Fruit fly (Drosophila melanogaster) whole organism, embryonic: Measurements from ENCODE around the gene pxb.

Experiments
- ATbp ChIP-seq: fragments of 200-800 bp; sonication (Bioruptor generic); optimal IDR thresholded peaks from 2 replicates; lab custom pipeline; 2017; ENCODE audit warnings: missing biosample characterization, mild to moderate bottlenecking, missing genetic modification characterization, missing genetic modification reagents
- B-H2 ChIP-seq: fragments of 200-800 bp; sonication (Bioruptor generic); optimal IDR thresholded peaks from 2 replicates; lab custom pipeline; 2018; ENCODE audit warnings: missing biosample characterization, mild to moderate bottlenecking, missing genetic modification characterization
- CG10543 ChIP-seq: fragments of 200-800 bp; sonication (Bioruptor generic); optimal IDR thresholded peaks from 3 replicates; lab custom pipeline; 2017; ENCODE audit warnings: missing biosample characterization, mild to moderate bottlenecking, missing genetic modification characterization, moderate library complexity
- CG10979 ChIP-seq: fragments of 200-800 bp; sonication (Bioruptor generic); optimal IDR thresholded peaks from 2 replicates; lab custom pipeline; 2018; ENCODE audit warnings: missing biosample characterization, mild to moderate bottlenecking, missing genetic modification characterization, moderate library complexity
- CG12219 ChIP-seq: fragments of 200-800 bp; sonication (Bioruptor generic); optimal IDR thresholded peaks from 3 replicates; lab custom pipeline; 2018; ENCODE audit warnings: missing biosample characterization, mild to moderate bottlenecking, missing genetic modification characterization
- CG13775 ChIP-seq: fragments of 200-800 bp; sonication (Bioruptor generic); optimal IDR thresholded peaks from 3 replicates; lab custom pipeline; 2017; ENCODE audit warnings: missing biosample characterization, mild to moderate bottlenecking, missing genetic modification characterization
- CG14710 ChIP-seq: fragments of 200-800 bp; sonication (Bioruptor generic); optimal IDR thresholded peaks from 3 replicates; lab custom pipeline; 2019; ENCODE audit warnings: missing biosample characterization, mild to moderate bottlenecking, missing genetic modification characterization, moderate library complexity
- CG15479 ChIP-seq: fragments of 200-800 bp; sonication (Bioruptor generic); optimal IDR thresholded peaks from 3 replicates; lab custom pipeline; 2019; ENCODE audit warnings: missing biosample characterization, mild to moderate bottlenecking, missing genetic modification characterization, moderate library complexity
- CG15601 ChIP-seq: fragments of 200-800 bp; sonication (Bioruptor generic); optimal IDR thresholded peaks from 3 replicates; lab custom pipeline; 2019; ENCODE audit warnings: missing biosample characterization, mild to moderate bottlenecking, missing genetic modification characterization, moderate library complexity
- CG15696 ChIP-seq: fragments of 200-800 bp; sonication (Bioruptor generic); optimal IDR thresholded peaks from 2 replicates; lab custom pipeline; 2019; ENCODE audit warnings: missing biosample characterization, mild to moderate bottlenecking, missing genetic modification characterization, moderate library complexity
- CG30020 ChIP-seq: fragments of 200-800 bp; optimal IDR thresholded peaks from 2 replicates; lab custom pipeline; 2019; ENCODE audit warnings: missing biosample characterization, mild to moderate bottlenecking, missing genetic modification characterization, moderate library complexity
- CG3065 ChIP-seq: fragments of 200-800 bp; sonication (Bioruptor generic); optimal IDR thresholded peaks from 2 replicates; lab custom pipeline; 2016; ENCODE audit warnings: missing biosample characterization, missing genetic modification characterization
- CG33213 ChIP-seq: fragments of 200-800 bp; sonication (Bioruptor generic); optimal IDR thresholded peaks from 3 replicates; lab custom pipeline; 2016; ENCODE audit warnings: missing biosample characterization, missing genetic modification characterization
- CG34422 ChIP-seq: fragments of 200-800 bp; sonication (Bioruptor generic); IDR thresholded peaks from 3 replicates; pipeline ENCODE4 v1.3.6; 2022; ENCODE audit warnings: missing biosample characterization, missing genetic modification characterization
- CG6791 ChIP-seq: fragments of 200-800 bp; sonication (Bioruptor generic); IDR thresholded peaks from 3 replicates; pipeline ENCODE4 v1.3.6; 2022; ENCODE audit warnings: missing biosample characterization, missing genetic modification characterization; ENCODE audit not compliant: partially characterized antibody
- CG6854 ChIP-seq: fragments of 200-800 bp; sonication (Bioruptor generic); optimal IDR thresholded peaks from 3 replicates; lab custom pipeline; 2017; ENCODE audit warnings: missing biosample characterization, mild to moderate bottlenecking, missing genetic modification characterization
- CG7745 ChIP-seq: fragments of 200-800 bp; sonication (Bioruptor generic); optimal IDR thresholded peaks from 2 replicates; lab custom pipeline; 2018; ENCODE audit warnings: missing biosample characterization, mild to moderate bottlenecking, missing genetic modification characterization, moderate library complexity
- CG8290 ChIP-seq, 3 experiments: fragments of 200-800 bp; sonication (Bioruptor generic); optimal IDR thresholded peaks; 2 replicates each; lab custom pipeline; 2016 to 2019; ENCODE audit warnings: missing biosample characterization in 3 of 3, missing genetic modification characterization in 3 of 3, mild to moderate bottlenecking in 2 of 3, moderate library complexity in 1 of 3
- CG9609 ChIP-seq: fragments of 200-800 bp; sonication (Bioruptor generic); optimal IDR thresholded peaks from 3 replicates; lab custom pipeline; 2016; ENCODE audit warnings: missing biosample characterization, missing genetic modification characterization
- CG9876 ChIP-seq: fragments of 200-800 bp; sonication (Bioruptor generic); optimal IDR thresholded peaks from 2 replicates; lab custom pipeline; 2016; ENCODE audit warnings: missing biosample characterization, missing genetic modification characterization
- D19A ChIP-seq: fragments of 200-800 bp; optimal IDR thresholded peaks from 3 replicates; lab custom pipeline; 2019; ENCODE audit warnings: missing biosample characterization, mild to moderate bottlenecking, missing genetic modification characterization, moderate library complexity
- Dad ChIP-seq: fragments of 200-800 bp; sonication (Bioruptor generic); optimal IDR thresholded peaks from 3 replicates; lab custom pipeline; 2016; ENCODE audit warnings: missing biosample characterization, missing genetic modification characterization
- ERR ChIP-seq: fragments of 200-800 bp; sonication (Bioruptor generic); optimal IDR thresholded peaks from 2 replicates; lab custom pipeline; 2016; ENCODE audit warnings: missing biosample characterization, missing genetic modification characterization
- HLH54F ChIP-seq: fragments of 200-800 bp; sonication (Bioruptor generic); optimal IDR thresholded peaks from 3 replicates; lab custom pipeline; 2016; ENCODE audit warnings: missing biosample characterization, missing genetic modification characterization
- Kr ChIP-seq: fragments of 200-800 bp; sonication (Bioruptor generic); optimal IDR thresholded peaks from 2 replicates; lab custom pipeline; 2017; ENCODE audit warnings: missing biosample characterization, mild to moderate bottlenecking, missing genetic modification characterization
- Lpt ChIP-seq: fragments of >200 bp; optimal IDR thresholded peaks from 2 replicates; lab custom pipeline; 2018; ENCODE audit warnings: missing biosample characterization, missing genetic modification characterization
- MTF-1 ChIP-seq: fragments of 200-800 bp; sonication (Bioruptor generic); optimal IDR thresholded peaks from 2 replicates; lab custom pipeline; 2018; ENCODE audit warnings: missing biosample characterization, mild to moderate bottlenecking, missing genetic modification characterization, borderline replicate concordance
- NFAT ChIP-seq: fragments of 200-800 bp; sonication (Bioruptor generic); IDR thresholded peaks from 2 replicates; pipeline ENCODE4 v1.3.6; 2022; ENCODE audit warnings: missing biosample characterization, missing genetic modification characterization
- Oli ChIP-seq: fragments of 200-800 bp; sonication (Bioruptor generic); optimal IDR thresholded peaks from 2 replicates; lab custom pipeline; 2018; ENCODE audit warnings: missing biosample characterization, mild to moderate bottlenecking, missing genetic modification characterization, moderate library complexity
- PHDP ChIP-seq: fragments of 200-800 bp; sonication (Bioruptor generic); optimal IDR thresholded peaks from 3 replicates; lab custom pipeline; 2018; ENCODE audit warnings: missing biosample characterization, mild to moderate bottlenecking, missing genetic modification characterization, moderate library complexity
- YL-1 ChIP-seq: fragments of 200-800 bp; sonication (Bioruptor generic); optimal IDR thresholded peaks from 3 replicates; lab custom pipeline; 2017; ENCODE audit warnings: missing biosample characterization, mild to moderate bottlenecking, missing genetic modification characterization
- amos ChIP-seq: fragments of 200-800 bp; sonication (Bioruptor generic); IDR thresholded peaks from 2 replicates; pipeline ENCODE4 v1.3.6; 2022; ENCODE audit warnings: missing biosample characterization, missing genetic modification characterization; ENCODE audit not compliant: partially characterized antibody
- bsh ChIP-seq, 2 experiments: fragments of 200-800 bp; sonication (Bioruptor generic); optimal IDR thresholded peaks; 2 replicates each; lab custom pipeline; 2017 to 2018; ENCODE audit warnings: mild to moderate bottlenecking in 2 of 2, missing biosample characterization in 2 of 2, missing genetic modification characterization in 2 of 2, moderate library complexity in 1 of 2
- chif ChIP-seq, 2 experiments: fragments of 200-800 bp; sonication (Bioruptor generic); optimal IDR thresholded peaks; 3 replicates each; lab custom pipeline; 2016; ENCODE audit warnings: missing biosample characterization in 2 of 2, missing genetic modification characterization in 2 of 2
- chinmo ChIP-seq: fragments of 200-800 bp; sonication (Bioruptor generic); IDR thresholded peaks from 4 replicates; pipeline ENCODE4 v1.3.6; 2022; ENCODE audit warnings: missing biosample characterization, missing genetic modification characterization; ENCODE audit not compliant: partially characterized antibody
- chm ChIP-seq: fragments of 200-800 bp; sonication (Bioruptor generic); IDR thresholded peaks from 2 replicates; pipeline ENCODE4 v1.3.6; 2022; ENCODE audit warnings: missing biosample characterization, missing genetic modification characterization
- ci ChIP-seq: fragments of 200-800 bp; sonication (Bioruptor generic); IDR thresholded peaks from 3 replicates; pipeline ENCODE4 v1.3.6; 2022; ENCODE audit warnings: missing biosample characterization, missing genetic modification characterization
- cwo ChIP-seq: fragments of 200-800 bp; sonication (Bioruptor generic); optimal IDR thresholded peaks from 3 replicates; lab custom pipeline; 2017; ENCODE audit warnings: missing biosample characterization, missing genetic modification characterization, mild to moderate bottlenecking, moderate library complexity, missing genetic modification reagents
- eve ChIP-seq, 2 experiments: fragments of >200 bp; optimal IDR thresholded peaks; 2 replicates each; lab custom pipeline; 2017; ENCODE audit warnings: missing biosample characterization in 2 of 2, missing genetic modification characterization in 2 of 2
- gsb ChIP-seq: fragments of 200-800 bp; sonication (Bioruptor generic); IDR thresholded peaks from 2 replicates; pipeline ENCODE4 v1.3.6; 2022; ENCODE audit warnings: missing biosample characterization, missing genetic modification characterization
- hkb ChIP-seq, 2 experiments: fragments of 200-800 bp in 1 of 2; fragments of >200 bp in 1 of 2; sonication (Bioruptor generic) in 1 of 2; IDR thresholded peaks in 1 of 2; optimal IDR thresholded peaks in 1 of 2; 2 replicates each; pipeline versions ENCODE4 v1.3.6 to Lab custom; 2017 to 2022; ENCODE audit warnings: missing biosample characterization in 1 of 2, missing genetic modification characterization in 1 of 2
- ind ChIP-seq: fragments of 200-800 bp; sonication (Bioruptor generic); optimal IDR thresholded peaks from 3 replicates; lab custom pipeline; 2016; ENCODE audit warnings: missing biosample characterization, missing genetic modification characterization
- lola ChIP-seq, 3 experiments: fragments of >200 bp in 2 of 3; fragments of 200-800 bp in 1 of 3; sonication (Bioruptor generic) in 1 of 3; optimal IDR thresholded peaks; 2 replicates each; lab custom pipeline; 2017 to 2019; ENCODE audit warnings: missing biosample characterization in 3 of 3, missing genetic modification characterization in 3 of 3, mild to moderate bottlenecking in 1 of 3, moderate library complexity in 1 of 3
- otp ChIP-seq: fragments of 200-800 bp; sonication (Bioruptor generic); IDR thresholded peaks from 3 replicates; pipeline ENCODE4, ENCODE4 v1.3.6; 2022; ENCODE audit warnings: missing biosample characterization, missing genetic modification characterization
- pan ChIP-seq, 4 experiments: fragments of >200 bp in 3 of 4; fragments of 200-800 bp in 1 of 4; sonication (Bioruptor generic) in 1 of 4; optimal IDR thresholded peaks in 3 of 4; IDR thresholded peaks in 1 of 4; 2 replicates each; pipeline versions ENCODE4 v1.3.6 to Lab custom; 2017 to 2022; ENCODE audit warnings: missing biosample characterization in 2 of 4, missing genetic modification characterization in 2 of 4, mixed read lengths in 1 of 4
- ttk ChIP-seq: fragments of 200-800 bp; sonication (Bioruptor generic); IDR thresholded peaks from 2 replicates; pipeline ENCODE4 v2.1.2; 2022; ENCODE audit warnings: missing biosample characterization, missing genetic modification characterization
- wek ChIP-seq: fragments of 200-800 bp; sonication (Bioruptor generic); optimal IDR thresholded peaks from 3 replicates; lab custom pipeline; 2018; ENCODE audit warnings: missing biosample characterization, mild to moderate bottlenecking, missing genetic modification characterization, moderate library complexity
- yki ChIP-seq: fragments of >200 bp; optimal IDR thresholded peaks from 3 replicates; lab custom pipeline; 2018

Gene pxb

DNA sequence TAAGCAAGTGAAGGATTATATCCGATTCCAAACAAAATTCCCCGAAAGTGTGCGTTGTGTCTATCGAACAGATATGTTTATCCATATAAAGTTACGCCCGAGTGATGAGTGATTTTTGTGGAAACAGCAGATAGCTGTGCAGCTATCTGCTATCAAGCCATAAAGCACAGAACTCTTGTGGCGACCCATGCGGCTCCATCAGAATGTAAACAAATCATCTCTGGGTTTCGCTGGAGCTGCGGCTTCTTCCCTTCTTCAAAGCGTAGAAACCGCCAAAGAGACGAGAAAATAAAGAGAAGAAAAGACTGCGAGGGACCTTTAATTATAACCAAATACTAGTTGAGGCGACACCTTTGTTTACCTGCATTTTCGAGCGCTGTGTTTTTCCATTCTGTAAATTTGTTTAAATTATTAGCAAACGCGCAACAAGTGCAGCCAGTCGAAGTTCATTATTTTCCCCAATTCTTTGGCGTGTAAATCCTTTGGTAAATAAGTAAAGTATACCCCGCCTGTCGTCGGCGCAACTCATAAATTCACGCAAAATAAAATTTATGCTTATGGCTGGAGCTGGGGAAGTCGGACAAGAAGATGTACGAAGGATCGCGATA lies 1.0 kb downstream of the pxb start (continued):
- TF ChIP-seq CG8290 (GFP tag; optimal IDR thresholded peaks at IDR 0.05; lab: Kevin White, UChicago) (no peak), CG8290 (tag; optimal IDR thresholded peaks at IDR 0.05; lab: Kevin White, UChicago) (no peak), CG13775 (GFP tag; lab: Kevin White, UChicago) (no peak), CG6791 (GFP tag; lab: Robert Waterston, UW) (no peak), D19A (tag; lab: Kevin White, UChicago) (no peak), CG10543 (GFP tag; lab: Kevin White, UChicago) (no peak), CG33213 (GFP tag; lab: Kevin White, UChicago) (no peak), CG30020 (tag; lab: Kevin White, UChicago) (no peak), CG34422 (GFP tag; lab: Robert Waterston, UW) (no peak), lola (GFP tag; optimal IDR thresholded peaks at IDR 0.05; lab: Kevin White, UChicago) (no peak), otp (GFP tag; lab: Robert Waterston, UW) (no peak), PHDP (tag; lab: Kevin White, UChicago) (no peak), ATbp (GFP tag; lab: Kevin White, UChicago) (peak; percentile 53), ttk (no peak), CG15696 (tag; lab: Kevin White, UChicago) (peak; percentile 60), eve (GFP tag; optimal IDR thresholded peaks at IDR 0.05; lab: Kevin White, UChicago) (no peak), CG9609 (GFP tag; lab: Kevin White, UChicago) (no peak), bsh (GFP tag; optimal IDR thresholded peaks at IDR 0.05; lab: Kevin White, UChicago) (peak in 1 of 2 experiments; percentile 32), ind (GFP tag; lab: Kevin White, UChicago) (no peak), CG9876 (no peak), HLH54F (GFP tag; lab: Kevin White, UChicago) (no peak), gsb (no peak), CG7745 (peak; percentile 73), MTF-1 (GFP tag; lab: Kevin White, UChicago) (peak; percentile 13), NFAT (GFP tag; lab: Robert Waterston, UW) (no peak), cwo (no peak), chm (peak; percentile 69), amos (GFP tag; lab: Robert Waterston, UW) (no peak), Oli (tag; lab: Kevin White, UChicago) (no peak), ci (GFP tag; lab: Robert Waterston, UW) (peak; percentile 61; the same call in 1 of the 3 replicates), hkb (optimal IDR thresholded peaks at IDR 0.05; lab: Kevin White, UChicago) (peak; percentile 84), hkb (GFP tag; IDR thresholded peaks at IDR 0.05; lab: Robert Waterston, UW) (no peak), Dad (GFP tag; lab: Kevin White, UChicago) (no peak), CG15601 (tag; lab: Kevin White, UChicago) (peak; percentile 54), pan (optimal IDR thresholded peaks at IDR 0.05; lab: Kevin White, UChicago) (no peak), pan (GFP tag; optimal IDR thresholded peaks at IDR 0.05 in 1 of 2, IDR thresholded peaks at IDR 0.05 in 1 of 2) (peak in 1 of 2 experiments; percentile 9), Kr (GFP tag; lab: Kevin White, UChicago) (peak; percentile 0), CG14710 (peak; percentile 2), CG15479 (GFP tag; lab: Kevin White, UChicago) (no peak), chif (GFP tag; optimal IDR thresholded peaks at IDR 0.05; lab: Kevin White, UChicago) (no peak), CG10979 (tag; lab: Kevin White, UChicago) (no peak), Lpt (GFP tag; lab: Kevin White, UChicago) (no peak), CG3065 (no peak), CG6854 (GFP tag; lab: Kevin White, UChicago) (no peak), wek (no peak), chinmo (GFP tag; lab: Robert Waterston, UW) (no peak), YL-1 (GFP tag; lab: Kevin White, UChicago) (no peak), yki (lab: Kevin White, UChicago) (no peak), B-H2 (GFP tag; lab: Kevin White, UChicago) (no peak), ERR (GFP tag; lab: Kevin White, UChicago) (no peak), CG12219 (GFP tag; lab: Kevin White, UChicago) (no peak)
